Comparison of ENCODE assay signal across 7 worm cellular contexts in the genomic region with DNA sequence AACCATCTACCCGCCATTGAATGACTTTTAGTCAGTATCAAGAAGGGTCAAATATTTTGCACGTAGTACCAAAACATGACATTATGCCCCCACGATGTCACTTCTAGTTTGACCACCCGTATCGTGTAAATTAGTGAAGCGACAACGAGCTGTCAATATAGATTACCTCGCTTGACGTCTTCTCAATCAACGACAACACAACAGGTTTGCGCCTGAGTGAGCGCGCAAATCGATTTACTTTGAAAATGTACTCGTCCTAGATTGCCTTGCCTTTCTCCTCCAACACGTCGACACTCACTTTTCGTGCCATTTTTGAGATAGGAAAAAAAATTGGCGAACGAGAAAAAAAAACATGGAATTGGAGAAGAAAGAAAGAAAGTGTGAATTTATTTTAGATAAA.
TF ChIP-seq lines count a peak whose summit lies in the region.

No protein-coding gene starts in this region.

TF ChIP-seq in whole organism, L1 larva, 84 proteins besides CTCF, POLR2A, EP300 and RAD21 (continues in another document):
- TF ChIP-seq nhr-90 (tag; optimal IDR thresholded peaks at IDR 0.05; lab: Kevin White, UChicago; ENCODE audit: poor library complexity) (peak; percentile 40), lin-39 (tag; optimal IDR thresholded peaks at IDR 0.05; lab: Kevin White, UChicago) (no peak), swsn-7 (tag; optimal IDR thresholded peaks at IDR 0.05; lab: Kevin White, UChicago) (peak; percentile 16), tlp-1 (tag; optimal IDR thresholded peaks at IDR 0.05; lab: Kevin White, UChicago) (no peak), C16A3.4 (tag; optimal IDR thresholded peaks at IDR 0.05; lab: Kevin White, UChicago) (no peak), ceh-8 (GFP tag; optimal IDR thresholded peaks at IDR 0.05; lab: Kevin White, UChicago) (peak; percentile 65), mdl-1 (tag; optimal IDR thresholded peaks at IDR 0.05; lab: Kevin White, UChicago) (peak in 1 of 2 experiments; percentile 1), nhr-19 (GFP tag; conservative IDR thresholded peaks at IDR 0.05; lab: Robert Waterston, UW) (peak; percentile 48), nhr-85 (tag; lab: Kevin White, UChicago) (peak; percentile 96), nhr-47 (tag; optimal IDR thresholded peaks at IDR 0.05; lab: Kevin White, UChicago) (peak; percentile 26), nhr-20 (tag; optimal IDR thresholded peaks at IDR 0.05; lab: Kevin White, UChicago) (peak; percentile 80), irx-1 (tag; optimal IDR thresholded peaks at IDR 0.05; lab: Kevin White, UChicago) (no peak)

TF ChIP-seq in whole organism, L2 larva, 48 proteins besides CTCF, POLR2A, EP300 and RAD21 (continues in another document):
- no peak for TF ChIP-seq lsy-2 (tag; optimal IDR thresholded peaks at IDR 0.05; lab: Kevin White, UChicago)
- TF ChIP-seq nhr-21 (tag; optimal IDR thresholded peaks at IDR 0.05; lab: Kevin White, UChicago) = peak; percentile 60
- TF ChIP-seq unc-62 (GFP tag; optimal IDR thresholded peaks at IDR 0.05; lab: Kevin White, UChicago) = no peak
- no peak for TF ChIP-seq nhr-23 (tag; optimal IDR thresholded peaks at IDR 0.05; lab: Kevin White, UChicago)
- TF ChIP-seq fos-1 (tag; optimal IDR thresholded peaks at IDR 0.05; lab: Kevin White, UChicago) = no peak
- peak; percentile 8 for TF ChIP-seq gmeb-1 (tag; optimal IDR thresholded peaks at IDR 0.05; lab: Kevin White, UChicago)
- TF ChIP-seq elt-3 (tag; optimal IDR thresholded peaks at IDR 0.05; lab: Kevin White, UChicago) = no peak
- TF ChIP-seq blmp-1 (tag; optimal IDR thresholded peaks at IDR 0.05; lab: Kevin White, UChicago; ENCODE audit: insufficient read depth) = peak; percentile 67
- TF ChIP-seq elt-1 (tag; optimal IDR thresholded peaks at IDR 0.05; lab: Kevin White, UChicago) = no peak
- TF ChIP-seq lin-39 (tag; optimal IDR thresholded peaks at IDR 0.05; lab: Kevin White, UChicago) = no peak
- TF ChIP-seq nhr-129 (tag; optimal IDR thresholded peaks at IDR 0.05; lab: Kevin White, UChicago) = peak; percentile 66
- TF ChIP-seq F13H6.1 (tag; optimal IDR thresholded peaks at IDR 0.05; lab: Kevin White, UChicago) = peak; percentile 40
- peak; percentile 44 for TF ChIP-seq sma-3 (GFP tag; optimal IDR thresholded peaks at IDR 0.05; lab: Kevin White, UChicago)

TF ChIP-seq in whole organism, L3 larva, 47 proteins besides CTCF, POLR2A, EP300 and RAD21:
- TF ChIP-seq nhr-25 (tag; optimal IDR thresholded peaks at IDR 0.05; lab: Kevin White, UChicago) (peak; percentile 82), daf-12 (tag; optimal IDR thresholded peaks at IDR 0.05; lab: Kevin White, UChicago) (no peak), nhr-67 (tag; optimal IDR thresholded peaks at IDR 0.05; lab: Kevin White, UChicago) (no peak), hmg-11 (tag; optimal IDR thresholded peaks at IDR 0.05; lab: Kevin White, UChicago) (no peak), nhr-43 (tag; optimal IDR thresholded peaks at IDR 0.05; lab: Kevin White, UChicago; ENCODE audit: poor library complexity, severe bottlenecking) (peak; percentile 73), aly-2 (tag; optimal IDR thresholded peaks at IDR 0.05; lab: Kevin White, UChicago) (no peak), nhr-23 (tag; optimal IDR thresholded peaks at IDR 0.05; lab: Kevin White, UChicago) (peak; percentile 45), ceh-28 (tag; optimal IDR thresholded peaks at IDR 0.05; lab: Kevin White, UChicago) (peak; percentile 54), unc-62 (GFP tag; optimal IDR thresholded peaks at IDR 0.05; lab: Kevin White, UChicago) (peak; percentile 83), nfya-1 (tag; optimal IDR thresholded peaks at IDR 0.05; lab: Kevin White, UChicago; ENCODE audit: insufficient read depth) (peak; percentile 33), R02D3.7 (tag; optimal IDR thresholded peaks at IDR 0.05; lab: Kevin White, UChicago) (no peak)
TF ChIP-seq in whole organism, L3 larva: peak in this region for 6.

TF ChIP-seq in whole organism, L4 larva, 104 proteins besides CTCF, POLR2A, EP300 and RAD21 (continues in another document):
- TF ChIP-seq nhr-48 (tag; optimal IDR thresholded peaks at IDR 0.05; lab: Kevin White, UChicago) = peak; percentile 22
- no peak for TF ChIP-seq lin-13 (GFP tag; optimal IDR thresholded peaks at IDR 0.05; lab: Kevin White, UChicago)
- TF ChIP-seq lin-38 (GFP tag; IDR thresholded peaks at IDR 0.05; lab: Robert Waterston, UW) = no peak
- TF ChIP-seq lin-39 (tag; optimal IDR thresholded peaks at IDR 0.05; lab: Kevin White, UChicago) = no peak
- TF ChIP-seq set-16 (GFP tag; IDR thresholded peaks at IDR 0.05; lab: Robert Waterston, UW) = no peak
- TF ChIP-seq nhr-25 (tag; optimal IDR thresholded peaks at IDR 0.05; lab: Kevin White, UChicago; ENCODE audit: borderline replicate concordance, insufficient read depth) = peak; percentile 57
- TF ChIP-seq vab-7 (GFP tag; IDR thresholded peaks at IDR 0.05; lab: Robert Waterston, UW) = no peak
- peak; percentile 27 for TF ChIP-seq dmd-6 (GFP tag; IDR thresholded peaks at IDR 0.05; lab: Robert Waterston, UW)
- no peak for TF ChIP-seq mxl-2 (GFP tag; conservative IDR thresholded peaks at IDR 0.05; lab: Robert Waterston, UW)
- peak; percentile 42 for TF ChIP-seq mep-1 (tag; optimal IDR thresholded peaks at IDR 0.05; lab: Kevin White, UChicago)
- no peak for TF ChIP-seq ztf-11 (tag; optimal IDR thresholded peaks at IDR 0.05; lab: Kevin White, UChicago)
- TF ChIP-seq lim-7 (GFP tag; IDR thresholded peaks at IDR 0.05; lab: Robert Waterston, UW) = no peak
- TF ChIP-seq nhr-10 (tag; optimal IDR thresholded peaks at IDR 0.05; lab: Kevin White, UChicago) = no peak
- TF ChIP-seq spr-3 (GFP tag; optimal IDR thresholded peaks at IDR 0.05; lab: Kevin White, UChicago) = no peak

TF ChIP-seq in whole organism, late embryonic, 69 proteins besides CTCF, POLR2A, EP300 and RAD21:
- peak; percentile 12 for TF ChIP-seq unc-42 (tag; optimal IDR thresholded peaks at IDR 0.05; lab: Kevin White, UChicago)
- peak; percentile 54 for TF ChIP-seq unc-55 (GFP tag; optimal IDR thresholded peaks at IDR 0.05; lab: Kevin White, UChicago)
- peak; percentile 84 for TF ChIP-seq ceh-31 (tag; optimal IDR thresholded peaks at IDR 0.05; lab: Kevin White, UChicago)
- TF ChIP-seq ceh-30 (tag; optimal IDR thresholded peaks at IDR 0.05; lab: Kevin White, UChicago) = no peak
- no peak for TF ChIP-seq sdc-2 (tag; optimal IDR thresholded peaks at IDR 0.05; lab: Kevin White, UChicago)
- peak; percentile 46 for TF ChIP-seq pros-1 (tag; optimal IDR thresholded peaks at IDR 0.05; lab: Kevin White, UChicago)

TF ChIP-seq in whole organism, mixed stage, embryonic, 35 proteins besides CTCF, POLR2A, EP300 and RAD21:
- TF ChIP-seq ces-1 (GFP tag; optimal IDR thresholded peaks at IDR 0.05; lab: Kevin White, UChicago) (peak; percentile 63), unc-62 (GFP tag; optimal IDR thresholded peaks at IDR 0.05; lab: Kevin White, UChicago) (peak; percentile 92), pha-4 (tag; optimal IDR thresholded peaks at IDR 0.05; lab: Kevin White, UChicago) (no peak), lin-32 (GFP tag; optimal IDR thresholded peaks at IDR 0.05; lab: Kevin White, UChicago) (no peak), nhr-76 (tag; optimal IDR thresholded peaks at IDR 0.05; lab: Kevin White, UChicago) (no peak), elt-1 (tag; optimal IDR thresholded peaks at IDR 0.05; lab: Kevin White, UChicago; ENCODE audit: borderline replicate concordance, insufficient read depth) (no peak)

TF ChIP-seq in whole organism, young adult, 124 proteins besides CTCF, POLR2A, EP300 and RAD21:
- TF ChIP-seq ztf-26 (tag; optimal IDR thresholded peaks at IDR 0.05; lab: Kevin White, UChicago) = peak; percentile 31
- no peak for TF ChIP-seq ceh-27 (GFP tag; optimal IDR thresholded peaks at IDR 0.05; lab: Kevin White, UChicago)
- peak; percentile 62 for TF ChIP-seq lin-40 (tag; optimal IDR thresholded peaks at IDR 0.05; lab: Kevin White, UChicago)
